Fruit fly (Drosophila melanogaster): ENCODE measurements around the gene CG14551.
A peak's percentile ranks its signal among the peaks of the same experiment; 100 is the strongest.

The CG14551 gene

DNA sequence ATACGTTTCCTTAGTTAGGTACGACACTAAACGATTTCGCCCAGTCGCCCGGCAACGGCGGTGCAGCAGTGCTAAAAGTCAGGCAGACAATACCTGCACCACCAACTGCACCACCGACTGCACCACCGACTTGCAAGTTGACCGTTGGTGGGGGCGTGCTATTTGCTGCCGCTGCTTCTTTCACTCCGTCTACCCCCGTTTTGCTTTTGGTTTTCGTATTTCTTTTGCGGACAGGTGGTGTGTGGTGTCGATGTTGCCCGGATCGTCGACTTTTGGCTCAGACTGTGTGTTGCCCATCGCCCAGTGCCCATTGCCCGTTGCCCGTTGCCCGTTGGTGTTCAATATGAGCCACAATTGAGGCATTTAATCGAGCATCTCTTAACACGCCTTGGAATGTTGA is 1.9 kb upstream of the CG14551 start:
- TF ChIP-seq noc (tag; optimal IDR thresholded peaks at IDR 0.05), result no peak

DNA sequence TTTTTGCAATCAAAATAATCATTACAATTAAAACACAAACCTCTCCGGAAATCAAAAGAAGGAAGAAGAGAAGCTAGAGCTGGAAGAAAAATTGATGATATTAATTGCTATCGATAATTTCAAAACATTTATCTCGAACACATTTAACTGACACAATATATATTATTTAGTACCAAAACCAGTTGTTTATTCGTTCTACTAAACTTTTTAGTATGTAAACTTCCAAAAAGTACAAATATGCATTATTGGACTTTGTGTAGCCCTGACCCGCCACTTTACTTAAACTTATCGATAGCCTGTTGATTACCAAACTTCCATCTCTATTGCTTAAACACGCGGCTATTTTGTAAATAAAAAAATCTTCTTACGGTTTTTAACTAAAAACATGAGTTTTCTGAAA is 3.6 kb downstream of the CG14551 start, which contains the start of the genes RpL34a and Trmt61:
RpL34a (minus strand) TSS at position 73 of the 400 bp plus-strand sequence.
Trmt61 (plus strand) TSS at position 302 of the 400 bp plus-strand sequence.
- peak; percentile 76 for TF ChIP-seq noc (tag; optimal IDR thresholded peaks at IDR 0.05)

DNA sequence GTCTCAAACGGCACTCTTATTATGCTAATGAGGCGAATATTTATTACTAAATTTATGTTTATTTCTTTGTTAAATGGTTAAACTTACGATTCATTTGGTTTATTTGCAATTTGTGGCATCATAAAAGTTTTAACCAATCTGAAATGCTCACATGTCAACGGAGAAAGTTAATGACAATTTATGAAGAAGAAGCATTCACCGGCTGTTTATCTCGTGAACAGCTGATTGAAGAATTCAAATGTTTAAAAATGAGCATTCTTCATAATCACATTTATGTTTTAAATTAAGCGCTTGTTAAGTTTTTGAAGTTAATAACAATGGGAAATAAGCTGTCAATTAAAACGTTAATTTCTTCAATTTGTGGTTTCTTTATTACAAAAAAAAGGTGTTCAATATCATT is 4.7 kb downstream of the CG14551 start, which contains the start of the genes PIG-P and Tcs6:
PIG-P (minus strand) TSS at position 158 of the 400 bp plus-strand sequence.
Tcs6 (minus strand) TSS at position 158 of the 400 bp plus-strand sequence.
- no peak for TF ChIP-seq noc (tag; optimal IDR thresholded peaks at IDR 0.05)

DNA sequence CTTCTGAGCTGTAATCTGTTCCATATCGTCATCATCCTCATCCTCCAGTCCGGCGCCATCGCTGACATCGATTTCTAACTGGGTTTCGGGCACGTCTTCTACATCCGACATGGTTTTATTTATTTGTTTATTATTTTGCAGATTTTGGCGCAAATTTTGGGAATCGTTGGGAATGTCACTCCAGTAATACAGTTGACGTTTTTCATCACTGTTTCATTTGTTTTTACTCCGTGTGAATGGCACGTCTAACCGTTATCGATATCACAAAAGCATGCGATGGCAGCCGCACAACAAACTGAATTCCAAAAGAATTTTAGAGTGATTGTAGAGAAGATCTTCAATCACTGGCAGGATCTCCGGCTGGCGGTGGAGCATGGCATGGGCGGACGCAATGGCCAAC is 6.4 kb downstream of the CG14551 start, which contains the start of the genes Sld5 and CG14543:
Sld5 (minus strand) TSS at position 167 of the 400 bp plus-strand sequence.
CG14543 (plus strand) TSS at position 250 of the 400 bp plus-strand sequence.
- TF ChIP-seq noc (tag; optimal IDR thresholded peaks at IDR 0.05), result no peak

dm6 chr3R:26055214-26055632 is 7.6 kb downstream of the CG14551 start, which contains the start of gene Cmpk:
TSS of gene Cmpk (minus strand) at chr3R:26055438.
- TF ChIP-seq noc (tag; optimal IDR thresholded peaks at IDR 0.05), result peak; percentile 79

dm6 chr3R:26052150-26052908 is 10.5 kb downstream of the CG14551 start, which contains the start of the genes Exo84 and Vps2:
TSS of gene Exo84 (minus strand) at chr3R:26052257.
TSS of gene Vps2 (plus strand) at chr3R:26052821.
- no peak for TF ChIP-seq noc (tag; optimal IDR thresholded peaks at IDR 0.05)

- TF ChIP-seq noc (tag; optimal IDR thresholded peaks at IDR 0.05), result peak; percentile 95
Measured at dm6 chr3R:26042131-26042885, 20.5 kb downstream of the CG14551 start.

DNA sequence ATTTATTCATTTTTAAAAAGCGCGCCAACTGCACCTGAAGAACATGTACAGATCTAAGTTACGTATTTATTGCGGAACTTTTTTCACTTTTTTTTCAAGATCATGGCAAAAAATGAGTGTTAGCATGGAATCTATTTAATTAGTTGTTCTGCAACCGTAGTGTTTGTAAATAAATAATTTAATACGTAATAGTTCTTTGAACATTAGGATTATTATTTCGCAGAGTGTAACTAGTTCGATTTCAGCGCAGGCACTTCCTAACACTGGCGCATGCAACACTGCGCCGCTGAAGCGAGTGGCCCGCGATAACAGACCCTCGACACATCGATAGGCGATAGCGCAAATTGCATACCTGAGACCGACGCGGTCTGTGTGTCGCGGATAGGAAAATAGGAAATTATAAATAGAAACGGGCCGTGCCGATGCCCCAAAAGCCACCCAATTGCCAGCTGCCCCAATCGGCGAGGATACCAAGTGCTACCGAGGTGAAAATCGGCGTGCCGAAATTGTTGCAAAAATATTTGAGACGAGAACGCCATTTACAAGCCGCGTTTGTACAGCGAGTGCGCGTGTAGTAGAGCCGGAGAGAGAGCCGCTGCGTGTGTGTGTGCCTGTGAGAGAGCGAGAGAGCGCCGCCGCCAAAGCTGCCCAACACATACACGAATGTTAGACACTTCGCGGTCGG is 21.3 kb downstream of the CG14551 start, which contains the start of gene gro:
gro (plus strand) TSS at position 320 of the 685 bp plus-strand sequence.
- no peak for TF ChIP-seq noc (tag; optimal IDR thresholded peaks at IDR 0.05)

- no peak for TF ChIP-seq noc (tag; optimal IDR thresholded peaks at IDR 0.05)
Measured at dm6 chr3R:26039793-26040335, 22.9 kb downstream of the CG14551 start.

- TF ChIP-seq noc (tag; optimal IDR thresholded peaks at IDR 0.05), result no peak
Measured at dm6 chr3R:26037899-26038298, 24.9 kb downstream of the CG14551 start.

DNA sequence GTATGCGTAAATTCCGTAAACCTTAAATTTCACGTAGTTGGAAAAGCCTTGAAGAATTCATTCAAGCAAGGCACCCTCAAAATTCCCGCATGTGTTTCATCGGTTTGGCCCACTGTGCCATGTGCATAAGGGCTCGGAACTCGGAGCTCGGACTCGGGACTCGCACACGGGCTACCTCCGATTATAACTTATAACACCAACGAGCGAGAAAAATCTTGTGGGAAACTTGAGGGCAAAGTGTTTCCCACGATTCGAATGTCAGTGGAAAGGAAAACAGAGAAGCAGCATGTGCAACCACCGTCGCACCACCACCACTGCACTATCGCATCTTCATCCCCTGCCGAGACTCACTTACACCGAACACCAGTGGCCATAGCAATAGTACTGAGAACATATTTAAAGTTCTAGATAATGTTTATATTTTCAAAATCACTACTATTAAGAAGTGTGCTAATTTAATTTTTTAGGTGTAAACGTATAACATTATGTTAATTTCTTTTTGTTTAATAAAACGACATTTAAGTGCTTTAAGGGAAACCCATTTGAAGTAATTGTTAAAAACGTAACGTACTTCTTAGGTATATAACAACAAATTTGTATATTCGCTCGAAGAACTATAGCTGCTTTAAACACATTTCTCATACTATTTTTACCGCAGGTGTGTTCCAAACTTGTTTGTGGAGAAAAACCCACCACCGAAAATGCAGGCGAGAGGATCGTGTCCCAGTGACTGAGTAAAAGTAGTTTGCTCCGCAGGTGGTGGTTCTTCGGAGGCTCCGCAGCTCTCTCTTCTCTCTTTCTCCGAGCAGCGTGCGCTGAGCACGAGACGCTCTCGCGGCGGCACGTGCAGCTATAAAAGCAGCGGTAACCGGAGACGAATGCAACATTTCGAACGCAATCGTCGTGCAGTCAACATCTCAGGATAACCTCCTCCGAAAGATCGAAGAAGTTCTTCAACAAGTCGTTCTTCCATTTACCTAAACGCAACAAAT is 26.4 kb downstream of the CG14551 start:
- peak; percentile 13 for TF ChIP-seq noc (tag; optimal IDR thresholded peaks at IDR 0.05)

DNA sequence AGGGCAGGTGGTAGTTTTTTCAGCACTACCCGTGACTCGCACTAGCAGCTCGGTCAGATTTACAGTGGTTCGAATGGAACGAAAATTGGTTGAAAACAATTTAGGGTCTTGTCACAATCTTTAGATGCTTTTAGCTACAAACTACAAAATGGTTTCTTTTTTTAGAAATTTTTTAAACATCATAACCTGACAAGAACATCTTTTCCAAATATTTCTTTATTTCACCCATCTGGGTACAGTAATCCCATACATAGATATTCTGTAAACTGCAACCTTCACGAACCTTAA is 27.5 kb downstream of the CG14551 start:
- TF ChIP-seq noc (tag; optimal IDR thresholded peaks at IDR 0.05), result no peak

dm6 chr3R:26034643-26035368 is 28.0 kb downstream of the CG14551 start:
- TF ChIP-seq noc (tag; optimal IDR thresholded peaks at IDR 0.05), result no peak

- TF ChIP-seq noc (tag; optimal IDR thresholded peaks at IDR 0.05), result no peak
Measured at dm6 chr3R:26032611-26033001, 30.2 kb downstream of the CG14551 start.
